Fruit fly (Drosophila melanogaster) whole organism, embryonic: ENCODE results near the gene CG7367.

Experiments used
- Atf-2 ChIP-seq: fragments of 200-800 bp; sonication (Bioruptor generic); optimal IDR thresholded peaks from 2 replicates; lab custom pipeline; 2016; ENCODE audit warnings: missing biosample characterization, missing genetic modification characterization
- Awh ChIP-seq: fragments of 200-800 bp; sonication (Bioruptor generic); IDR thresholded peaks from 2 replicates; pipeline ENCODE4, ENCODE4 v1.3.6; 2022; ENCODE audit warnings: missing biosample characterization, missing genetic modification characterization
- CG10267 ChIP-seq: fragments of 200-800 bp; sonication (Bioruptor generic); optimal IDR thresholded peaks from 2 replicates; lab custom pipeline; 2018; ENCODE audit warnings: missing biosample characterization, mild to moderate bottlenecking, missing genetic modification characterization, moderate library complexity
- CG10543 ChIP-seq: fragments of 200-800 bp; sonication (Bioruptor generic); optimal IDR thresholded peaks from 3 replicates; lab custom pipeline; 2017; ENCODE audit warnings: missing biosample characterization, mild to moderate bottlenecking, missing genetic modification characterization, moderate library complexity
- CG13424 ChIP-seq: fragments of 200-800 bp; sonication (Bioruptor generic); optimal IDR thresholded peaks from 2 replicates; lab custom pipeline; 2019; ENCODE audit warnings: missing biosample characterization, mild to moderate bottlenecking, missing genetic modification characterization, moderate library complexity
- CG15011 ChIP-seq: fragments of 200-800 bp; sonication (Bioruptor generic); optimal IDR thresholded peaks from 3 replicates; lab custom pipeline; 2018; ENCODE audit warnings: missing biosample characterization, mild to moderate bottlenecking, missing genetic modification characterization
- CG2889 ChIP-seq: fragments of 200-800 bp; sonication (Bioruptor generic); IDR thresholded peaks from 3 replicates; pipeline ENCODE4 v1.3.6; 2022; ENCODE audit warnings: missing biosample characterization, missing genetic modification characterization
- CG3065 ChIP-seq: fragments of 200-800 bp; sonication (Bioruptor generic); optimal IDR thresholded peaks from 2 replicates; lab custom pipeline; 2016; ENCODE audit warnings: missing biosample characterization, missing genetic modification characterization
- CG31224 ChIP-seq: fragments of 200-800 bp; sonication (Bioruptor generic); IDR thresholded peaks from 2 replicates; pipeline ENCODE4 v1.3.6; 2022; ENCODE audit warnings: missing biosample characterization, missing genetic modification characterization
- CG3995 ChIP-seq: fragments of 200-800 bp; sonication (Bioruptor generic); optimal IDR thresholded peaks from 3 replicates; lab custom pipeline; 2016; ENCODE audit warnings: missing biosample characterization, missing genetic modification characterization
- CG42726 ChIP-seq: fragments of 200-800 bp; sonication (Bioruptor generic); IDR thresholded peaks from 2 replicates; pipeline ENCODE4 v1.3.6; 2022; ENCODE audit warnings: missing biosample characterization, missing genetic modification characterization; ENCODE audit not compliant: partially characterized antibody
- CG5245 ChIP-seq: fragments of 200-800 bp; sonication (Bioruptor generic); optimal IDR thresholded peaks from 3 replicates; lab custom pipeline; 2016; ENCODE audit warnings: missing biosample characterization, missing genetic modification characterization
- CG7372 ChIP-seq: fragments of 200-800 bp; sonication (Bioruptor generic); IDR thresholded peaks from 2 replicates; pipeline ENCODE4 v1.3.6; 2022; ENCODE audit warnings: missing biosample characterization, missing genetic modification characterization
- CG8281 ChIP-seq: fragments of 200-800 bp; sonication (Bioruptor generic); optimal IDR thresholded peaks from 2 replicates; lab custom pipeline; 2018; ENCODE audit warnings: missing biosample characterization, mild to moderate bottlenecking, missing genetic modification characterization, moderate library complexity
- CG8388 ChIP-seq: fragments of 200-800 bp; sonication (Bioruptor generic); optimal IDR thresholded peaks from 2 replicates; lab custom pipeline; 2019; ENCODE audit warnings: missing biosample characterization, mild to moderate bottlenecking, missing genetic modification characterization, moderate library complexity
- CG8478 ChIP-seq: fragments of >200 bp; optimal IDR thresholded peaks from 2 replicates; lab custom pipeline; 2018
- CG9437 ChIP-seq: fragments of 200-800 bp; sonication (Bioruptor generic); optimal IDR thresholded peaks from 2 replicates; lab custom pipeline; 2018; ENCODE audit warnings: missing biosample characterization, mild to moderate bottlenecking, missing genetic modification characterization
- D19B ChIP-seq: fragments of 200-800 bp; sonication (Bioruptor generic); optimal IDR thresholded peaks from 2 replicates; lab custom pipeline; 2017; ENCODE audit warnings: missing biosample characterization, mild to moderate bottlenecking, missing genetic modification characterization
- Deaf1 ChIP-seq: fragments of 200-800 bp; optimal IDR thresholded peaks from 3 replicates; lab custom pipeline; 2019; ENCODE audit warnings: missing biosample characterization, mild to moderate bottlenecking, missing genetic modification characterization, moderate library complexity
- Dek ChIP-seq: fragments of 200-800 bp; sonication (Bioruptor generic); optimal IDR thresholded peaks from 3 replicates; lab custom pipeline; 2019; ENCODE audit warnings: missing biosample characterization, mild to moderate bottlenecking, missing genetic modification characterization, moderate library complexity
- Doc3 ChIP-seq: fragments of 200-800 bp; sonication (Bioruptor generic); IDR thresholded peaks from 3 replicates; pipeline ENCODE4 v1.3.6; 2022; ENCODE audit warnings: missing biosample characterization, missing genetic modification characterization; ENCODE audit not compliant: partially characterized antibody
- E2f2 ChIP-seq: fragments of 200-800 bp; sonication (Bioruptor generic); IDR thresholded peaks from 2 replicates; pipeline ENCODE4 v1.3.6; 2022; ENCODE audit warnings: missing biosample characterization, missing genetic modification characterization
- Fer2 ChIP-seq: fragments of 200-800 bp; sonication (Bioruptor generic); optimal IDR thresholded peaks from 2 replicates; lab custom pipeline; 2018; ENCODE audit warnings: missing biosample characterization, mild to moderate bottlenecking, missing genetic modification characterization, moderate library complexity
- HLH3B ChIP-seq: fragments of 200-800 bp; sonication (Bioruptor generic); IDR thresholded peaks from 2 replicates; pipeline ENCODE4 v1.3.6; 2022; ENCODE audit warnings: missing biosample characterization, missing genetic modification characterization
- Hey ChIP-seq: fragments of 200-800 bp; sonication (Bioruptor generic); optimal IDR thresholded peaks from 3 replicates; lab custom pipeline; 2018; ENCODE audit warnings: missing biosample characterization, mild to moderate bottlenecking, missing genetic modification characterization
- Jarid2 ChIP-seq: fragments of 200-800 bp; sonication (Bioruptor generic); optimal IDR thresholded peaks from 3 replicates; lab custom pipeline; 2017; ENCODE audit warnings: mild to moderate bottlenecking, missing biosample characterization, missing genetic modification reagents, missing genetic modification characterization
- MBD-R2 ChIP-seq: fragments of 200-800 bp; sonication (Bioruptor generic); IDR thresholded peaks from 2 replicates; pipeline ENCODE4 v1.3.6; 2022; ENCODE audit warnings: missing biosample characterization, missing genetic modification characterization
- MESR4 ChIP-seq: fragments of 200-800 bp; sonication (Bioruptor generic); optimal IDR thresholded peaks from 2 replicates; lab custom pipeline; 2018; ENCODE audit warnings: missing biosample characterization, mild to moderate bottlenecking, missing genetic modification characterization, moderate library complexity
- NfI ChIP-seq: fragments of 200-800 bp; sonication (Bioruptor generic); optimal IDR thresholded peaks from 3 replicates; lab custom pipeline; 2018; ENCODE audit warnings: missing biosample characterization, mild to moderate bottlenecking, missing genetic modification characterization, moderate library complexity
- Ptx1 ChIP-seq: fragments of 200-800 bp; sonication (Bioruptor generic); IDR thresholded peaks from 2 replicates; pipeline ENCODE4 v1.3.6; 2022; ENCODE audit warnings: missing biosample characterization, missing genetic modification characterization
- Scr ChIP-seq: fragments of 200-800 bp; sonication (Bioruptor generic); IDR thresholded peaks from 2 replicates; pipeline ENCODE4 v1.3.6; 2022; ENCODE audit warnings: missing biosample characterization, missing genetic modification characterization; ENCODE audit not compliant: partially characterized antibody
- Xrp1 ChIP-seq: fragments of 200-800 bp; sonication (Bioruptor generic); IDR thresholded peaks from 2 replicates; pipeline ENCODE4 v1.3.6; 2022; ENCODE audit warnings: missing biosample characterization, missing genetic modification characterization
- abd-A ChIP-seq: fragments of 200-800 bp; sonication (Bioruptor generic); optimal IDR thresholded peaks from 3 replicates; lab custom pipeline; 2019; ENCODE audit warnings: missing biosample characterization, mild to moderate bottlenecking, missing genetic modification characterization, moderate library complexity
- cg ChIP-seq: fragments of 200-800 bp; sonication (Bioruptor generic); optimal IDR thresholded peaks from 3 replicates; lab custom pipeline; 2019; ENCODE audit warnings: missing biosample characterization, mild to moderate bottlenecking, missing genetic modification characterization, moderate library complexity
- crc ChIP-seq: fragments of 200-800 bp; sonication (Bioruptor generic); optimal IDR thresholded peaks from 2 replicates; lab custom pipeline; 2016; ENCODE audit warnings: missing biosample characterization, missing genetic modification characterization
- gce ChIP-seq: fragments of 200-800 bp; sonication (Bioruptor generic); IDR thresholded peaks from 3 replicates; pipeline ENCODE4 v1.3.6; 2022; ENCODE audit warnings: missing biosample characterization, missing genetic modification characterization
- gro ChIP-seq: fragments of 200-800 bp; sonication (Bioruptor generic); optimal IDR thresholded peaks from 2 replicates; lab custom pipeline; 2016; ENCODE audit warnings: missing biosample characterization, missing genetic modification characterization
- ham ChIP-seq: fragments of 200-800 bp; sonication (Bioruptor generic); IDR thresholded peaks from 2 replicates; pipeline ENCODE4 v1.3.6; 2022; ENCODE audit warnings: missing biosample characterization, missing genetic modification characterization
- insv ChIP-seq, 2 experiments: fragments of 200-800 bp; sonication (Bioruptor generic); optimal IDR thresholded peaks; 3 replicates each; lab custom pipeline; 2016 to 2018; ENCODE audit warnings: missing biosample characterization in 2 of 2, missing genetic modification characterization in 2 of 2
- nmo ChIP-seq: fragments of 200-800 bp; sonication (Bioruptor generic); optimal IDR thresholded peaks from 2 replicates; lab custom pipeline; 2018; ENCODE audit warnings: missing biosample characterization, mild to moderate bottlenecking, missing genetic modification characterization, moderate library complexity
- pb ChIP-seq: fragments of 200-800 bp; sonication (Bioruptor generic); optimal IDR thresholded peaks from 3 replicates; lab custom pipeline; 2016; ENCODE audit warnings: missing biosample characterization, missing genetic modification characterization
- salm ChIP-seq: fragments of 200-800 bp; sonication (Bioruptor generic); optimal IDR thresholded peaks from 2 replicates; lab custom pipeline; 2018; ENCODE audit warnings: missing biosample characterization, mild to moderate bottlenecking, missing genetic modification characterization
- scrt ChIP-seq: fragments of 200-800 bp; sonication (Bioruptor generic); optimal IDR thresholded peaks from 2 replicates; lab custom pipeline; 2018; ENCODE audit warnings: missing biosample characterization, mild to moderate bottlenecking, missing genetic modification characterization, moderate library complexity
- sens ChIP-seq: fragments of 200-800 bp; sonication (Bioruptor generic); peaks from one replicate; lab custom pipeline; 2016; ENCODE audit warnings: missing biosample characterization, missing genetic modification characterization
- sima ChIP-seq: fragments of 200-800 bp; sonication (Bioruptor generic); optimal IDR thresholded peaks from 2 replicates; lab custom pipeline; 2016; ENCODE audit warnings: missing biosample characterization, missing genetic modification characterization
- trh ChIP-seq: fragments of 200-800 bp; sonication (Bioruptor generic); optimal IDR thresholded peaks from 2 replicates; lab custom pipeline; 2016; ENCODE audit warnings: missing biosample characterization, missing genetic modification characterization
- unpg ChIP-seq: fragments of 200-800 bp; sonication (Bioruptor generic); optimal IDR thresholded peaks from 3 replicates; lab custom pipeline; 2018; ENCODE audit warnings: missing biosample characterization, mild to moderate bottlenecking, missing genetic modification characterization, moderate library complexity
- zen ChIP-seq: fragments of 200-800 bp; sonication (Bioruptor generic); optimal IDR thresholded peaks from 3 replicates; lab custom pipeline; 2018; ENCODE audit warnings: missing biosample characterization, mild to moderate bottlenecking, missing genetic modification characterization, moderate library complexity
- zfh2 ChIP-seq: fragments of 200-800 bp; sonication (Bioruptor generic); optimal IDR thresholded peaks from 2 replicates; lab custom pipeline; 2016; ENCODE audit warnings: missing biosample characterization, missing genetic modification characterization

CG7367 gene

dm6 chr2L:7993984-7994854 is 45.4 kb downstream of the CG7367 start, which contains the start of gene pes (continued):
- TF ChIP-seq cg (GFP tag; lab: Kevin White, UChicago): peak; percentile 92
- TF ChIP-seq salm: peak; percentile 63
- peak; percentile 84 for TF ChIP-seq CG8281
- TF ChIP-seq sima: peak; percentile 10
- peak; percentile 75 for TF ChIP-seq E2f2 (GFP tag; lab: Robert Waterston, UW)
- TF ChIP-seq CG8478 (lab: Kevin White, UChicago): no peak
- TF ChIP-seq zen: peak; percentile 91
- TF ChIP-seq Scr (GFP tag; lab: Robert Waterston, UW): no peak
- peak; percentile 86 for TF ChIP-seq gce (GFP tag; lab: Robert Waterston, UW)
- TF ChIP-seq scrt: peak; percentile 93
- TF ChIP-seq MBD-R2 (GFP tag; lab: Robert Waterston, UW): peak; percentile 91
- TF ChIP-seq Xrp1 (GFP tag; lab: Robert Waterston, UW): peak; percentile 97
- TF ChIP-seq Dek (tag; lab: Kevin White, UChicago): no peak
- TF ChIP-seq Jarid2: peak; percentile 95
- TF ChIP-seq trh: no peak
- TF ChIP-seq nmo (GFP tag; lab: Kevin White, UChicago): peak; percentile 96
- TF ChIP-seq CG3995 (GFP tag; lab: Kevin White, UChicago): peak; percentile 70
- TF ChIP-seq unpg: peak; percentile 84
- peak in 1 of 2 experiments; percentile 76 for TF ChIP-seq insv (GFP tag; optimal IDR thresholded peaks at IDR 0.05; lab: Kevin White, UChicago)
- no peak for TF ChIP-seq CG8388 (GFP tag; lab: Kevin White, UChicago)
- no peak for TF ChIP-seq CG3065 (GFP tag; lab: Kevin White, UChicago)
- TF ChIP-seq gro (GFP tag; lab: Kevin White, UChicago): peak; percentile 92
- peak; percentile 91 for TF ChIP-seq NfI (GFP tag; lab: Kevin White, UChicago)
- peak; percentile 87 for TF ChIP-seq Fer2 (tag; lab: Kevin White, UChicago)
- TF ChIP-seq CG5245 (GFP tag; lab: Kevin White, UChicago): peak; percentile 90
- TF ChIP-seq CG13424 (tag; lab: Kevin White, UChicago): peak; percentile 20
- peak; percentile 12; the same call in 1 of the 2 replicates for TF ChIP-seq Ptx1 (GFP tag; lab: Robert Waterston, UW)
- peak; percentile 88 for TF ChIP-seq CG10543 (GFP tag; lab: Kevin White, UChicago)
- TF ChIP-seq Doc3: no peak
- TF ChIP-seq CG9437 (GFP tag; lab: Kevin White, UChicago): peak; percentile 52
- peak; percentile 86 for TF ChIP-seq Awh (GFP tag; lab: Robert Waterston, UW)
- TF ChIP-seq sens (GFP tag; lab: Kevin White, UChicago): peak; percentile 80
- peak; percentile 58 for TF ChIP-seq Deaf1 (tag; lab: Kevin White, UChicago)
- TF ChIP-seq ham (GFP tag; lab: Robert Waterston, UW): no peak
- peak; percentile 83 for TF ChIP-seq pb (GFP tag; lab: Kevin White, UChicago)
- peak; percentile 55 for TF ChIP-seq CG42726
- TF ChIP-seq CG31224 (GFP tag; lab: Robert Waterston, UW): peak; percentile 89
- peak; percentile 92 for TF ChIP-seq HLH3B (GFP tag; lab: Robert Waterston, UW)
- TF ChIP-seq CG2889 (GFP tag; lab: Robert Waterston, UW): no peak
- peak; percentile 7 for TF ChIP-seq zfh2 (GFP tag; lab: Kevin White, UChicago)
- TF ChIP-seq abd-A: peak; percentile 94
- TF ChIP-seq crc (GFP tag; lab: Kevin White, UChicago): peak; percentile 84
- TF ChIP-seq MESR4 (GFP tag; lab: Kevin White, UChicago): peak; percentile 25
- TF ChIP-seq D19B (GFP tag; lab: Kevin White, UChicago): peak; percentile 88
- TF ChIP-seq CG7372 (GFP tag; lab: Robert Waterston, UW): peak; percentile 92
- peak; percentile 89 for TF ChIP-seq CG10267 (tag; lab: Kevin White, UChicago)
- peak; percentile 41 for TF ChIP-seq Hey (tag; lab: Kevin White, UChicago)
- peak; percentile 86 for TF ChIP-seq Atf-2
- peak; percentile 89 for TF ChIP-seq CG15011 (GFP tag; lab: Kevin White, UChicago)
